Fruit fly (Drosophila melanogaster) ovary, adult (tissue): ENCODE data around the gene CG6656.
A peak's percentile ranks its signal among the peaks of the same experiment; 100 is the strongest.

Experiments used
- CG17801 ChIP-seq: fragments of 200-800 bp; optimal IDR thresholded peaks from 2 replicates; lab custom pipeline; 2019; ENCODE audit warnings: missing biosample characterization, mild to moderate bottlenecking, missing genetic modification characterization, moderate library complexity; ENCODE audit not compliant: partially characterized antibody

The CG6656 gene

DNA sequence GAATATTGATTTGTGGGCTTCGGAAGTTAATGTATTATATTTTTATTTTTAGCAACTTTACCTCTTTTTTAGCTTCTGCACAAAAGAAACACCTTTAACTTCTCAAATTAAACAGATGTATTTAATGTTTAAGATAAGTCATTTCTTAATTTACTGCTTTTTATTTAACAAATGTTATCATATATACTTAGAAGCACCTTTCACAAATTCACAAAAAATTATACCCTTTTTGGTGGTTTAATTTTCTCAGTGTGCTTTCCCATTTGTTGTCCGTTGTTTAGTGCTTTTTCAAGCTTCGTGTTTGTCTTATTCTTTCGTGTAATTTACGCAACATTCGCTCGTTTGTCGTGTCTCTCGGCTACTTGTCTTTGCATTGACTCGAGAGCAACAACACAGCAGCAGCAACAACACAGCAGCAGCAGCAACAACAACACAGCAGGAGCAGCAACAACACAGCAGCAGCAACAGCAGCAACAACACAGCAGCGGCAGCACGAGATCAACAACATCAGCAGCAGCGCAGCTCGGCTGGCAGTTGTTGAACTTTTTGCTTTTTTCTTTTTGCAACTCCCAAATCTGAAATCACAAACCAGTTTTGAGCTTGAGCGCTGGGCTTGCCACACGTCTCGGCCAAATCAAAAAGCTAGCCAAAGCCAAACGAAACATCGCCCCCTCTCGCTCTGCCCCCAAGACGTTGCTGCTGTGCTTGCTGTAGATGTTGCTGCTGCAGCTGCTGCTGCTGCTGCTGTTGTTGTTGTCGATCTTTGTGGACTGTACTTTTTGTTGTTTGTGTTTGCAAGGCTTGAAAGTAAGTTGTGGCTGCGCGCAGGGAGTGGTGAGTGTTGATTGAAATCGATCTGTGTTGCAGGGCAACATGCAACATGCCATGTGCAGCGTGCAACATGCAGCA, 37.8 kb upstream of the CG6656 start:
- TF ChIP-seq CG17801 (GFP tag; lab: Kevin White, UChicago) = no peak

DNA sequence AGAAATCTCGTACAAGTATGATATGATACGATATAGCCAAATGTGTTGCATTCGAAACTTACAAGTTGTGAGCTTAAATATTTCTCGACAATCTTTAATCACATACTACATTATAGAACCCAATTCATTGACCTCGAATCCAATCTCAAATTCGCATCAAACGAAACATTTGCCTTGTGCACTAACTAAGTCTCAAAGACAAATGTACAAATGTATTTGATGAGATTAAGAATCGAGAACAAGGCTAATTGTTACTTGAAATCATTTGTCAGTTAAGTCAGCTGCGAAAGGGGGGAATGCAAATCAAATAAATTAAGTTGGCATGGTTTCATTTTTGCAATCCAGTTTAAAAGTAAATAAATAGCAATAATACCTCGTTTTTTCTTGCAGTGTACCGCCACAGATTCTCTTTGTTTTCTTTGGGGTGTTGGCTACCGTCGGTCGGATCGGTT, 36.6 kb upstream of the CG6656 start:
- no peak for TF ChIP-seq CG17801 (GFP tag; lab: Kevin White, UChicago)

DNA sequence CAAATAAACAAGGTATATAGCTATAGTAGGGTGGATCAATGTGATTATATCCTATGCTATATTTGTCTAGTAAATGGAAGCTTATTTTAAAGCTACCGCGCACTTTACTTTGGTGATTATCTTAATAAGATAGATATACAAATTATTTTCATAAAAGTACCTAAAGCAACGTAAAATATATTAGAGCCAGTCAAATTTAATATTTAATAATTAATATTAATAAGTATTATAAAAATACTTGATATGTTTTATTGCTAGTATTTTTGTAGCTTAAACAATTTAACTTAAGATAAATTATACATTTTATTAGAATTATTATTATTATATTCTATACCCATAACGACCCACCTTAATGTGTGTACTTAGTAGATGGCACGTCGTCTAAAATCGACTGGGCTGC, 35.5 kb upstream of the CG6656 start:
- TF ChIP-seq CG17801 (GFP tag; lab: Kevin White, UChicago) = peak; percentile 92

DNA sequence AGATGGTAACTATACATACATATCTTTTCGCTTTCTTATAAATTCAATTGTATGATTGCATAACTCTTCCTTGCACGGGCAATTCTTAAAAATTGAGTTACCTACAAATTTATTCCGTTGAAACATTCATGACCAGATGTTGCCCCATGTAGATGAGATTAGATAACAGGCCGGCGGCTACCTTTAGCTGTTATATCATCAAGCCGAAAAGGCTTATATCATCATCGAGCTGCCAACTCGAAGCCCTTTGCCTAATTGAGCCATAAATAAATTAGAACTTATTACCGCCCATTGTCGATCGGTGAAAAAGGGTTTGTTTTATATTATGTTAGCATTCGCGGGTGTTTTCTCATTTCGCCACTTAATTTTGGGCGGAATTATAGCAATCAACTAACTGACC, 34.7 kb upstream of the CG6656 start:
- no peak for TF ChIP-seq CG17801 (GFP tag; lab: Kevin White, UChicago)

DNA sequence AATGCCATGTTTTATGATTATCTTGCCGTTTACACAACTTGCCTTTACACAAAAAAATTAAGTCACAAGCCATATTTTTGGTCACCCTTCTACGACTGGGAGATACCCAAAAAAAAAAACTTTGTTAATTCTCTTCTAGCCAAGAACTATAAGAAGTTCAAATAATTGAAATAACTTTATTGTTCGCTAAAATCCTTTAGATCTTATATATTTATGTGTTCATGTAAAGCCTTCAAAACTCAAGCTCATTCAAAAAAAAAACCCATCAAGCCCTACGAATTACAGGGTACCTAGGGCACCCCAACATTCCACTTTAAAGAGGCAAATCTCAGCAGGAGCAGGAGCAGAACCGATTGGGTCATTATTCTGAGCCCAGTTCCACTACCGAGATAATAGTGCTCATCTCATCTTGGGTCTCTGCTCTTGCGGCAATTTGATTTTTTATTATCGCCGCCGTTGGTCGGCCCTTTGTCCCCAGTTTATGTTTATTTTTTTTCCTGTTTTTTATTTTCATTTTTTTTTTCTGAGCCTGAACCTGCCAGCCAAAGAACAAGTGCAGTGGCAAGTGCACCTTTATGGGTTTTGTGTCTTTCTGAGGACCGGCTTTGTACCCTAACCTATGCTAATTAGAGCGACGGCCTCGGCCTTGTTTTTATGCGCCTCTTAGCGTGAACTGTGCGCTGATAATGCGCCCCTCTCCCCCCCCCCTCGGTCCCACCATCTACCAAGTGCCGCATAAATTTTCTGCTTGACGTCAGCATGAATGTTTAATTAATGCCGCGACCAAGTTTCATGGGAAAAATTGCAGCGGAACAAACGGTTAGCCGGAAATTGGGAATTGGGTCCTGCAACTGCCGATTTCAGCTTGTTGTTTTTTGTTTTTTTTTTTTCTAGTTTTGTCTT, 33.4 kb upstream of the CG6656 start:
- no peak for TF ChIP-seq CG17801 (GFP tag; lab: Kevin White, UChicago)

DNA sequence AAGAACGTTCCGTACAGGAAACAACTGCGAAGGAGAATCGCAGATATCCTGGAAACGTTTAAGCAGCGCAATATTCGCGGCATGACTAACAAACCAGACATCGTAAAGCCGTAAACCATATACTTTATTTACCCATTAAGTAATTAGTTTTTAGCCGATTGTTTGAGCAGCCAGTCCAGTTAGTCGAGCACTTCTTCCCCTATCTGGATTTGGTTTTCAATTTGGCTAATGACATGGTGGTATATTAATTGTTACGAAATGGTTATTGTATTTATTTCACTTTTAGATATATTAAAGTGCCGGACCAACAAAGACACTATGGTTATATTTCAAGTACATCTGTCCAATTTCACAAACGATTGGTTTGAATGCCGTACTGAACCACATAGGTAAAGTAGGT, 31.4 kb upstream of the CG6656 start, which contains the start of gene Gr93b:
Gene Gr93b (minus strand): TSS at position 101 of the 400 bp plus-strand sequence.
- TF ChIP-seq CG17801 (GFP tag; lab: Kevin White, UChicago) = no peak

DNA sequence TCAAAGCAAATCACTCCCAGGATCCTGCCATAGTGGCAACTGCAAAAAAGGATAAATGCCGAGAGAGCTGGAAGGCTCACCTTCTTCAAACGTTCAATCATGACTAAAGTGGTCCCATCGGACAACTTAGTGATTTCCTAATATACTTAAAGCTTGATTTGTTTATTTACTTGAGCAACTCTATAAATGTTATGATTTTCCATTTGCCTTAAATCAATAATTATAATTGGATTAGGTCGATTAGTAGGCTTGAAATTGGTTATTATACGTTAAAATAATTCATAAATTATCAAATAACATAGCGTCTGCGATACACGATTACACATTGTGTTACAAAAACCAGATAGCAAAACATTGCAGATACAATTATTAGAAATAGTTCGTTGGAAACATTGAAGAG, 29.9 kb upstream of the CG6656 start, which contains the start of gene Gr93c:
Gene Gr93c (minus strand): TSS at position 101 of the 400 bp plus-strand sequence.
- TF ChIP-seq CG17801 (GFP tag; lab: Kevin White, UChicago) = no peak

DNA sequence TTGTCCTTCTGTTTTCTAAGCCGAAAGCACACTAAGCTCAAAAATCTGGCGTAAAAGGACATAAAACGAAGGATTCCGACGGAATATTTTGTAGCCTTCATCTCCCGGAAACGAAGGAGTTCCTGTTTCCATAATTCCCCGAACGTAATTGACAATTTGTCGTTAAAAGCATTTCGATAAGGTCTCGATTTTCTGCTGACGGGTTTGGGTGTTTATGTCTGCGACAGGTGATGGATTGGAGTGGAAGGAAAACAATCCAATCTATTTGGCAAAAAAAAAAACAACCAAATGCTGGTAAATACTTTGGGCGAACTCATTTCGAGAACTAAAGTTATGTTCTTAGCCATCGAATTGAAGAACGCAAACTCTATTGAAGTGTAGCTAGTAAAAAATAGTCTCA, 28.5 kb upstream of the CG6656 start, which contains the start of gene Gr93d:
Gene Gr93d (minus strand): TSS at position 101 of the 400 bp plus-strand sequence.
- TF ChIP-seq CG17801 (GFP tag; lab: Kevin White, UChicago) = no peak

DNA sequence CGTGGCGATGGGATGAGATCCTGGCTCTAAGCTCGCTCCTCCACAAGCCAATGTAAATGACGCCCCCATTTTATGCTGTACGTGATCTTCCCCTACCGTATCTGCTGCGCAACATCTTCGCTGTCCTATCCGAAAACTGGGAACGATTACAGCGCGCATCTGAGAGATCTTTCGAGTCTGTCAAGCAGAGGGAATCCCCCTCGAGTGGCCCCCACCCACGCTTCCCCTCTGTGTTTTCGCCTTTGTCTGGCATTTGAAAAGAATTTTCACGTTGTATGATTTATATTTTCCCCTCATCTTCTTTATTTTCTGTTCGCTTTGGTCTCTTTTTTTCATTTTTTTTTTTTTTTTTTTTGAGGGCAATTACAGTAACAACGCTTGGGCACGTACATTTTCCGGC, 27.7 kb upstream of the CG6656 start:
- TF ChIP-seq CG17801 (GFP tag; lab: Kevin White, UChicago) = no peak

DNA sequence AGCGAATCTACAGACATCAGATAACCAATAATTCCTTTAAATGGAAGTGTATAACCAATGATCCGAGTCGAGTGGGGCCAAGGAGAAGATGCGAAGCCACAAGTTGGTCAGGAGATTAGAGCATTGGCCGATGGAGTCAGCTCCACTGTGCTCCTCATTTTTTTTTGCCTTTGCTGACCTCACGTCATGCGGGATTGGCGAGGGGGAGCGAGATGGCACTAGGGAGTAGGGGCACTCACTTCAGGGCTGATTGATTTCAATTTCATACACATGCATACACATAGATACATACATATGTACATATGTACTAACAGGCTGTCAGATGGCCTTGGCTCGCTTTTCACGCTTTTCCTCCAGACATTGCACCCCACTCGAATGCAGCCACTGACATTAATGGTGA, 26.8 kb upstream of the CG6656 start:
- TF ChIP-seq CG17801 (GFP tag; lab: Kevin White, UChicago) = no peak

DNA sequence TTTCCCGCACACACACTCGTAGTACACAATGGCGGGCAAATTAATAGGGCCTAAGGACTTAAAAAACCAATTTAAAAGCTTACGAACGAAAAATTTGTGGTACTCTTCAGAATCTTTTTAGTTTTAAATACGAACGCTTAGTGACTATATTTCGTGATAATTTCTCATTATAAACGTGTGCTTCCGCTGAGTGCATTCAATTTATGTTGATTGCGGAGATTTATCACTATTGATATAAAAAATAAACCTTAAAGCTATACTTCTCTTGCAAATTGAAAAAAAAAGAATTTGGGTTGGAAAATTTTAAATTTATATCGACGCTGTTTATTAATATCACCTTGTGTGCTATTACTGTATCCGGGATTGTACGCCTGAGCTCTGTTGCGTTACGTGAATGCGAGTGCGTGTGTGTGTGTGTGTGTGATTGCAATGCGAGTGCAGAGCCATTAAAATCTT, 26.1 kb upstream of the CG6656 start:
- peak; percentile 94 for TF ChIP-seq CG17801 (GFP tag; lab: Kevin White, UChicago)

DNA sequence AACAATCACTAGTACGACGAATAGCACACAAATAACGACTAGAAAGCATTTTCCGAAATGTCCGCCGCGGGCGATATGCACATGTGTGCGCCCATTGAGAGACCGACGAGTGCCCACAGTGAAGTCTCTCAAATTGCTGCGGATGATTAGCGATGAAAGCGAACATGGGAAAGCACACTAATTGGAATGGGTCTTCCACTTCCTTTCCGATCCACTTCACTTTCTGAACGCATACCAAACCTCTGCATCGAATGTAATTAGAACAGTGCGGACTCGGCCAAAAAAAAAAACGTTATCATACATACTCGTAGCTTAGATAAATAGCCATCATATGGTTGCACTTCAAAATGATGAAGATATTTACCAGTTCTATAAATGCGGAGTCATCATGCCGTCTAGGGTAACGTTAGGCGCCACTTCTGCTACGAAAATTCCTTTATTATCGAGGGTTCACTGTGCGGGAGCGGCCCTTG, 25.1 kb upstream of the CG6656 start:
- no peak for TF ChIP-seq CG17801 (GFP tag; lab: Kevin White, UChicago)

DNA sequence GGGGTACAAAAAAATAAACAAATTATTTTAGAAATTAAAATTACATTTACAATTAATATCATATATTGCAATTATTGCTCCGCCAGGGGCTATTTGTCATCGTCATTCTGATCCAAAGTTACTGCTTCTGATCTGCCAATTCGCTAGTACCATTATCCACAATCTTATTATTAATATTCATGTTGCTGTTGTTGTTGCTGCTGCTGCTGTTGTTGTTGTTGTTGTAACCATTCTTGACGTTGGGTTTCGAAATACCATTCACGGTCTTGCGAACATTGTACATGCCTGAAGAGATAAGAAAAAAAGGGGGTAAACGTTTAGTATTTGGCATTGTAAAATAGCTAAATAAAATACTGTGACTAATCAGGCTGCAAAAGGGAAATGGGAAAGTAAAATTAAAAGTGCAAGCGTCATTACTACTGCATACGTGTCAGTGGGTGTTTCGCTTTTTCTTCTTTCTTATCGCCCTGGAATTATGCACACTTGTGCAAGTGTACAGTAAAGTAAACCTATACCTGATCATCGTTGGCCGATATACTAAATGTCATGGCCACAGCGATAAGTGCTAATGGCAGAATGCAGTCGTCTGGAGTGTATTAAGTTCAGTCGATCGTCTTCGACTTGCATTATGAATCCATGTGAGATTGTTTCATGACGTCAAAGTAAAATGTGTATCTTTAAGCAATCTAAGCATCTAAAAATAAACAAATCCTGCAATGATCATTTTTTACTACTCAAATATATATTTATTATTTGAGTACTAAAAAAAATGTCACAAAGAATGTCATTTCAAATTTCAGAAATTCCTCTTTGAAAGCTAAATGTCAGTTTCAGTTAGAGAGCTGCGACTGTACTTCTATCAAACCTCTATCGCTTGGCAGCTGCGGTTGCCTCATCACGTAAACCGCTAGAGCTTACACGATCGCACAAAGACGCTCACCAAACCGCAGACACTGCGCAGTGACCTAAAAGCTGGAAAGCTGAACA, 23.2 kb upstream of the CG6656 start:
- TF ChIP-seq CG17801 (GFP tag; lab: Kevin White, UChicago) = no peak
